Fruit fly (Drosophila melanogaster) whole organism, embryonic: Measurements from ENCODE around the gene Root.

Experiments used
- Ada2b ChIP-seq: fragments of 200-800 bp; sonication (Bioruptor generic); IDR thresholded peaks from 2 replicates; pipeline ENCODE4 v1.3.6; 2022; ENCODE audit warnings: missing biosample characterization, missing genetic modification characterization
- Bgb ChIP-seq: fragments of 200-800 bp; sonication (Bioruptor generic); IDR thresholded peaks from 2 replicates; pipeline ENCODE4 v1.3.6; 2022; ENCODE audit warnings: missing biosample characterization, missing genetic modification characterization; ENCODE audit not compliant: partially characterized antibody
- CG10267 ChIP-seq: fragments of 200-800 bp; sonication (Bioruptor generic); optimal IDR thresholded peaks from 2 replicates; lab custom pipeline; 2018; ENCODE audit warnings: missing biosample characterization, mild to moderate bottlenecking, missing genetic modification characterization, moderate library complexity
- CG10543 ChIP-seq: fragments of 200-800 bp; sonication (Bioruptor generic); optimal IDR thresholded peaks from 3 replicates; lab custom pipeline; 2017; ENCODE audit warnings: missing biosample characterization, mild to moderate bottlenecking, missing genetic modification characterization, moderate library complexity
- CG10565 ChIP-seq: fragments of 200-800 bp; sonication (Bioruptor generic); optimal IDR thresholded peaks from 3 replicates; lab custom pipeline; 2016; ENCODE audit warnings: missing biosample characterization, mild to moderate bottlenecking, missing genetic modification characterization
- CG11695 ChIP-seq: fragments of 200-800 bp; sonication (Bioruptor generic); IDR thresholded peaks from 3 replicates; pipeline ENCODE4 v1.3.6; 2022; ENCODE audit warnings: missing biosample characterization, missing genetic modification characterization
- CG13894 ChIP-seq: fragments of 200-800 bp; sonication (Bioruptor generic); optimal IDR thresholded peaks from 3 replicates; lab custom pipeline; 2018; ENCODE audit warnings: missing biosample characterization, mild to moderate bottlenecking, missing genetic modification characterization, moderate library complexity
- CG14441 ChIP-seq: fragments of 200-800 bp; sonication (Bioruptor generic); IDR thresholded peaks from 2 replicates; pipeline ENCODE4 v1.3.6; 2022; ENCODE audit warnings: missing biosample characterization, missing genetic modification characterization
- CG14667 ChIP-seq: fragments of 200-800 bp; sonication (Bioruptor generic); IDR thresholded peaks from 2 replicates; pipeline ENCODE4 v1.3.6; 2022; ENCODE audit warnings: missing biosample characterization, missing genetic modification characterization
- CG14860 ChIP-seq: fragments of 200-800 bp; sonication (Bioruptor generic); IDR thresholded peaks from 3 replicates; pipeline ENCODE4 v1.3.6; 2022; ENCODE audit warnings: missing biosample characterization, missing genetic modification characterization; ENCODE audit not compliant: partially characterized antibody
- CG15269 ChIP-seq: fragments of 200-800 bp; sonication (Bioruptor generic); optimal IDR thresholded peaks from 2 replicates; lab custom pipeline; 2018; ENCODE audit warnings: missing biosample characterization, mild to moderate bottlenecking, missing genetic modification characterization, moderate library complexity
- CG18599 ChIP-seq: fragments of 200-800 bp; sonication (Bioruptor generic); optimal IDR thresholded peaks from 3 replicates; lab custom pipeline; 2017; ENCODE audit warnings: missing biosample characterization, missing genetic modification characterization, mild to moderate bottlenecking, moderate library complexity, missing genetic modification reagents
- CG2678 ChIP-seq: fragments of 200-800 bp; sonication (Bioruptor generic); optimal IDR thresholded peaks from 3 replicates; lab custom pipeline; 2019; ENCODE audit warnings: missing biosample characterization, mild to moderate bottlenecking, missing genetic modification characterization, moderate library complexity
- CG6689 ChIP-seq: fragments of 200-800 bp; sonication (Bioruptor generic); IDR thresholded peaks from 2 replicates; pipeline ENCODE4 v1.3.6; 2022; ENCODE audit warnings: missing biosample characterization, missing genetic modification characterization
- CG7556 ChIP-seq: fragments of 200-800 bp; sonication (Bioruptor generic); optimal IDR thresholded peaks from 2 replicates; lab custom pipeline; 2017; ENCODE audit warnings: missing biosample characterization, mild to moderate bottlenecking, missing genetic modification characterization
- CG7839 ChIP-seq: fragments of 200-800 bp; sonication (Bioruptor generic); optimal IDR thresholded peaks from 3 replicates; lab custom pipeline; 2018; ENCODE audit warnings: missing biosample characterization, mild to moderate bottlenecking, missing genetic modification characterization, moderate library complexity
- Drgx ChIP-seq: fragments of 200-800 bp; sonication (Bioruptor generic); IDR thresholded peaks from 2 replicates; pipeline ENCODE4 v1.3.6; 2022; ENCODE audit warnings: missing biosample characterization, missing genetic modification characterization
- E2f2 ChIP-seq: fragments of 200-800 bp; sonication (Bioruptor generic); IDR thresholded peaks from 2 replicates; pipeline ENCODE4 v1.3.6; 2022; ENCODE audit warnings: missing biosample characterization, missing genetic modification characterization
- Fer3 ChIP-seq: fragments of 200-800 bp; sonication (Bioruptor generic); optimal IDR thresholded peaks from 2 replicates; lab custom pipeline; 2018; ENCODE audit warnings: missing biosample characterization, mild to moderate bottlenecking, missing genetic modification characterization, moderate library complexity
- H15 ChIP-seq: fragments of 200-800 bp; sonication (Bioruptor generic); IDR thresholded peaks from 3 replicates; pipeline ENCODE4 v1.3.6; 2022; ENCODE audit warnings: missing biosample characterization, missing genetic modification characterization
- Hand ChIP-seq: fragments of 200-800 bp; sonication (Bioruptor generic); optimal IDR thresholded peaks from 2 replicates; lab custom pipeline; 2017; ENCODE audit warnings: mild to moderate bottlenecking, missing biosample characterization, missing genetic modification reagents, missing genetic modification characterization
- Hr3 ChIP-seq: fragments of 200-800 bp; sonication (Bioruptor generic); optimal IDR thresholded peaks from 3 replicates; lab custom pipeline; 2016; ENCODE audit warnings: missing biosample characterization, missing genetic modification characterization
- Hr51 ChIP-seq, 2 experiments: fragments of 200-800 bp; sonication (Bioruptor generic); optimal IDR thresholded peaks; 2 replicates in 1 of 2; 3 replicates in 1 of 2; lab custom pipeline; 2016 to 2018; ENCODE audit warnings: missing biosample characterization in 2 of 2, missing genetic modification characterization in 2 of 2, mild to moderate bottlenecking in 1 of 2, moderate library complexity in 1 of 2
- Max ChIP-seq: fragments of 200-800 bp; sonication (Bioruptor generic); optimal IDR thresholded peaks from 2 replicates; lab custom pipeline; 2016; ENCODE audit warnings: missing biosample characterization, mild to moderate bottlenecking, missing genetic modification characterization
- Med ChIP-seq: fragments of 200-800 bp; sonication (Bioruptor generic); peaks from one replicate; lab custom pipeline; 2016; ENCODE audit warnings: missing biosample characterization, missing genetic modification characterization, mild to moderate bottlenecking, inconsistent platforms, moderate library complexity
- Meics ChIP-seq: fragments of 200-800 bp; sonication (Bioruptor generic); optimal IDR thresholded peaks from 2 replicates; lab custom pipeline; 2017; ENCODE audit warnings: missing biosample characterization, mild to moderate bottlenecking, missing genetic modification characterization
- NfI ChIP-seq: fragments of 200-800 bp; sonication (Bioruptor generic); optimal IDR thresholded peaks from 3 replicates; lab custom pipeline; 2018; ENCODE audit warnings: missing biosample characterization, mild to moderate bottlenecking, missing genetic modification characterization, moderate library complexity
- Ptx1 ChIP-seq: fragments of 200-800 bp; sonication (Bioruptor generic); IDR thresholded peaks from 2 replicates; pipeline ENCODE4 v1.3.6; 2022; ENCODE audit warnings: missing biosample characterization, missing genetic modification characterization
- Rfx ChIP-seq: fragments of 200-800 bp; sonication (Bioruptor generic); IDR thresholded peaks from 2 replicates; pipeline ENCODE4 v1.3.6; 2022; ENCODE audit warnings: missing biosample characterization, missing genetic modification characterization
- Xrp1 ChIP-seq: fragments of 200-800 bp; sonication (Bioruptor generic); IDR thresholded peaks from 2 replicates; pipeline ENCODE4 v1.3.6; 2022; ENCODE audit warnings: missing biosample characterization, missing genetic modification characterization
- dmrt99B ChIP-seq: fragments of 200-800 bp; sonication (Bioruptor generic); optimal IDR thresholded peaks from 2 replicates; lab custom pipeline; 2018; ENCODE audit warnings: missing biosample characterization, mild to moderate bottlenecking, missing genetic modification characterization, moderate library complexity
- dysf ChIP-seq: fragments of 200-800 bp; sonication (Bioruptor generic); IDR thresholded peaks from 3 replicates; pipeline ENCODE4 v1.3.6; 2022; ENCODE audit warnings: missing biosample characterization, missing genetic modification characterization
- gem ChIP-seq: fragments of 200-800 bp; sonication (Bioruptor generic); optimal IDR thresholded peaks from 2 replicates; lab custom pipeline; 2019; ENCODE audit warnings: missing biosample characterization, mild to moderate bottlenecking, missing genetic modification characterization, moderate library complexity
- hbn ChIP-seq: fragments of 200-800 bp; sonication (Bioruptor generic); IDR thresholded peaks from 2 replicates; pipeline ENCODE4 v1.3.6; 2022; ENCODE audit warnings: missing biosample characterization, missing genetic modification characterization; ENCODE audit not compliant: partially characterized antibody
- hth ChIP-seq: fragments of >200 bp; optimal IDR thresholded peaks from 2 replicates; lab custom pipeline; 2017; ENCODE audit warnings: inconsistent platforms
- peb ChIP-seq: fragments of 200-800 bp; sonication (Bioruptor generic); IDR thresholded peaks from 2 replicates; pipeline ENCODE4 v1.3.6; 2022; ENCODE audit warnings: missing biosample characterization, missing genetic modification characterization
- prd ChIP-seq, 3 experiments: fragments of >200 bp in 2 of 3; fragments of 200-800 bp in 1 of 3; sonication (Bioruptor generic) in 1 of 3; optimal IDR thresholded peaks in 2 of 3; IDR thresholded peaks in 1 of 3; 2 replicates in 2 of 3; 3 replicates in 1 of 3; pipeline versions ENCODE4 v1.3.6 to Lab custom; 2017 to 2022; ENCODE audit warnings: missing biosample characterization in 1 of 3, missing genetic modification characterization in 1 of 3
- ranshi ChIP-seq: fragments of 200-800 bp; sonication (Bioruptor generic); IDR thresholded peaks from 2 replicates; pipeline ENCODE4 v1.3.6; 2022; ENCODE audit warnings: missing biosample characterization, missing genetic modification characterization
- row ChIP-seq: fragments of 200-800 bp; sonication (Bioruptor generic); IDR thresholded peaks from 3 replicates; pipeline ENCODE4 v1.3.6; 2022; ENCODE audit warnings: missing biosample characterization, missing genetic modification characterization
- sens ChIP-seq: fragments of 200-800 bp; sonication (Bioruptor generic); peaks from one replicate; lab custom pipeline; 2016; ENCODE audit warnings: missing biosample characterization, missing genetic modification characterization
- slbo ChIP-seq: fragments of 200-800 bp; sonication (Bioruptor generic); IDR thresholded peaks from 2 replicates; pipeline ENCODE4 v1.3.6; 2022; ENCODE audit warnings: missing biosample characterization, missing genetic modification characterization
- so ChIP-seq: fragments of 200-800 bp; sonication (Bioruptor generic); IDR thresholded peaks from 3 replicates; pipeline ENCODE4 v1.3.6; 2022; ENCODE audit warnings: missing biosample characterization, missing genetic modification characterization
- tup ChIP-seq: fragments of 200-800 bp; sonication (Bioruptor generic); optimal IDR thresholded peaks from 2 replicates; lab custom pipeline; 2016; ENCODE audit warnings: missing biosample characterization, mild to moderate bottlenecking, missing genetic modification characterization, moderate library complexity
- twi ChIP-seq: fragments of 200-800 bp; optimal IDR thresholded peaks from 2 replicates; lab custom pipeline; 2019; ENCODE audit warnings: missing biosample characterization, mild to moderate bottlenecking, missing genetic modification characterization, moderate library complexity
- z ChIP-seq: fragments of 200-800 bp; sonication (Bioruptor generic); IDR thresholded peaks from 3 replicates; pipeline ENCODE4 v1.3.6; 2022; ENCODE audit warnings: missing biosample characterization, missing genetic modification characterization

The Root gene

DNA sequence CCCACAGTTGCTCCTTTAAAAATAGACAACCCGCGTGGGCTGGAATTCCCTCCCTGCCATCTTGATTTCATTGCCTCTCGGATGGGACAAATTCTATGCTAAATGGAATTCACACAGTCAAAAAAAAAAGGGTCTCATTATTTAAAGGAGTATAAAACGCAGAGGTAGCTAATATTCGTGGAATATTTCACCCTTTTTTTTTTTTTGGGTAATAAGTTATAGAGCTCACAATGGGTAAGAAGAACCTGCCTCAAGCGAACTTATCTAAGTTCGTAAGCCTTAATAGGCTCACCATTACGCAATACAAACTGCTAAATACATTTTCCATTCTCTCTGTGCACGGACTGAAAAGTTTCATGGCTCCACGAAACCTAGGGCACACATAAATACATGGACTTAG is 39.4 kb upstream of the Root start (continued):
- TF ChIP-seq Bgb (GFP tag; lab: Robert Waterston, UW) (no peak), Ada2b (GFP tag; lab: Robert Waterston, UW) (peak; percentile 5; the same call in 1 of the 2 replicates), dmrt99B (tag; lab: Kevin White, UChicago) (peak; percentile 23), NfI (GFP tag; lab: Kevin White, UChicago) (peak; percentile 26), sens (peak; percentile 37), Meics (GFP tag; lab: Kevin White, UChicago) (peak; percentile 49), slbo (peak; percentile 53; the same call in 1 of the 2 replicates), peb (GFP tag; lab: Robert Waterston, UW) (no peak), Max (GFP tag; lab: Kevin White, UChicago) (no peak), H15 (GFP tag; lab: Robert Waterston, UW) (no peak), Hand (peak; percentile 71), CG7556 (peak; percentile 34), CG13894 (peak; percentile 41), CG14667 (GFP tag; lab: Robert Waterston, UW) (no peak), CG15269 (tag; lab: Kevin White, UChicago) (peak; percentile 45), CG14860 (no peak), tup (no peak), hth (lab: Kevin White, UChicago) (no peak), Fer3 (tag; lab: Kevin White, UChicago) (peak; percentile 40), Ptx1 (GFP tag; lab: Robert Waterston, UW) (0 out of 2 replicates have a peak, but pooled peaks have one; percentile 26)

DNA sequence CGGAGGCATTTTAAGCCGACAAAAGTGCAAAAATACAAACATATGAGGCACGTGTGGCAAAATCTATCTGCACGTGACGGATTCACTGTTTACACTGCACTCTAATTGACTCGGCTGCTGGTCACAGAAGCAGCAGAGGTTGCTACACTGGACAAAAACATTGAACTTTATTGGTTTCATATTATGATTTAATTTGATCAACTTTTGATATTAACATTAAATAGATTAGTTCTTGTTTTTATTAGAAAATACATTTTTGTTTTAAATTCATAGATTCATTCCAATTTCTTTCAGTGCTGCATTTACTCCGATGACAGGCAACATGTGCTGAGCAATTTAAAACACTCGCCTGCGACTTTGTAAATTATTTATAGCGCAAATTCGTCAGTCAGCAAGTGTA is 34.0 kb upstream of the Root start:
- TF ChIP-seq slbo (peak; percentile 57), CG10565 (GFP tag; lab: Kevin White, UChicago) (no peak), Med (GFP tag; lab: Kevin White, UChicago) (peak; percentile 52), CG10543 (GFP tag; lab: Kevin White, UChicago) (no peak), Hr51 (GFP tag; optimal IDR thresholded peaks at IDR 0.05; lab: Kevin White, UChicago) (peak in 1 of 2 experiments; percentile 16), dmrt99B (tag; lab: Kevin White, UChicago) (peak; percentile 14), prd (optimal IDR thresholded peaks at IDR 0.05; lab: Kevin White, UChicago) (no peak), prd (GFP tag; IDR thresholded peaks at IDR 0.05; lab: Robert Waterston, UW) (0 out of 3 replicates have a peak, but pooled peaks have one; percentile 22), CG10267 (tag; lab: Kevin White, UChicago) (peak; percentile 12), Ada2b (GFP tag; lab: Robert Waterston, UW) (peak; percentile 9; the same call in 1 of the 2 replicates), sens (peak; percentile 18), dysf (GFP tag; lab: Robert Waterston, UW) (peak; percentile 27; the same call in 1 of the 3 replicates), so (GFP tag; lab: Robert Waterston, UW) (no peak), Hr3 (GFP tag; lab: Kevin White, UChicago) (no peak), ranshi (GFP tag; lab: Robert Waterston, UW) (no peak), z (no peak), E2f2 (GFP tag; lab: Robert Waterston, UW) (0 out of 2 replicates have a peak, but pooled peaks have one; percentile 6), CG11695 (GFP tag; lab: Robert Waterston, UW) (0 out of 3 replicates have a peak, but pooled peaks have one; percentile 23), gem (tag; lab: Kevin White, UChicago) (peak; percentile 40), CG6689 (GFP tag; lab: Robert Waterston, UW) (0 out of 2 replicates have a peak, but pooled peaks have one; percentile 28), Drgx (GFP tag; lab: Robert Waterston, UW) (0 out of 2 replicates have a peak, but pooled peaks have one; percentile 38), CG14441 (GFP tag; lab: Robert Waterston, UW) (no peak), CG2678 (tag; lab: Kevin White, UChicago) (peak; percentile 27), Xrp1 (GFP tag; lab: Robert Waterston, UW) (peak; percentile 27; the same call in 1 of the 2 replicates), twi (tag; lab: Kevin White, UChicago) (peak; percentile 62), CG7839 (tag; lab: Kevin White, UChicago) (peak; percentile 19), CG18599 (GFP tag; lab: Kevin White, UChicago) (peak; percentile 8), hbn (GFP tag; lab: Robert Waterston, UW) (no peak), row (GFP tag; lab: Robert Waterston, UW) (peak; percentile 31; the same call in 1 of the 3 replicates), Rfx (GFP tag; lab: Robert Waterston, UW) (peak; percentile 16; the same call in 1 of the 2 replicates)
